Worm (Caenorhabditis elegans) whole organism, L4 larva: Measurements from ENCODE around the gene tnc-2.
"Not testable (repeated sequence)": the region's sequence is repeated elsewhere in the genome, so short reads cannot be mapped to it uniquely, and the experiment has no call there.

ENCODE experiments used
- aha-1 ChIP-seq: fragments of 150-350 bp; peaks from one replicate; lab custom pipeline; 2014; ENCODE audit warnings: missing biosample characterization, missing genetic modification characterization
- ama-1 ChIP-seq: fragments of 150-350 bp; optimal IDR thresholded peaks from 2 replicates; lab custom pipeline; 2014; ENCODE audit warnings: inconsistent platforms, mixed read lengths
- arid-1 ChIP-seq: fragments of 200-800 bp; sonication (Bioruptor generic); conservative IDR thresholded peaks from 2 replicates; pipeline ENCODE4 v1.3.6; 2022; ENCODE audit warnings: missing genetic modification reagents, missing genetic modification characterization, missing compliant biosample characterization
- ceh-28 ChIP-seq: fragments of 150-350 bp; optimal IDR thresholded peaks from 2 replicates; lab custom pipeline; 2014; ENCODE audit warnings: missing biosample characterization, missing genetic modification reagents, missing genetic modification characterization
- dpl-1 ChIP-seq: fragments of 150-350 bp; optimal IDR thresholded peaks from 2 replicates; lab custom pipeline; 2014; ENCODE audit warnings: missing biosample characterization, missing genetic modification reagents, missing genetic modification characterization

DNA sequence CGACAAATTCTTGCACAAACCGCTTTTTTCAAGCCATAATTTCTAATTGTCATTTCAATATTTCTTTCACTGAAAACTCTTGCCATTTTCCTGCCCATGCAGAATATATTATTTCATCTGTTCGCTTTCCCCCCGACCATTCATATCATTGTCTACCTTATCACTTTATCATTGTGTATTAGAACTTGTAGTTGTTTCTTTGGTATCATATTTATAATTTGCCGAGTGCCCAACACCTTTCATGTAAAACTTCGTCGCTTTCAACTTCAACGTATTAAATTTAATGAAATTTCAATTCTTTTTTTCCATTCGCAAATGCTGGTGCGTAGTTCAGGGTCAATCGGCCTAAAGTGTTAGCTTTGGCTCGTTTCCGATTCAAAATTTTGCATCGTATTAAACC is 23.8 kb upstream of the tnc-2 start, which contains the start of gene ZK673.1:
- TF ChIP-seq aha-1 (tag; lab: Kevin White, UChicago); arid-1; ama-1; dpl-1 (GFP tag; lab: Kevin White, UChicago); ceh-28 (tag; lab: Kevin White, UChicago): not testable (repeated sequence)
